Worm (Caenorhabditis elegans): ENCODE results near the gene F14H3.4.

ce11 chrV:16031571-16031970 is 23.3 kb downstream of the F14H3.4 start, which contains the start of gene T10C6.7:
- TF ChIP-seq egl-27 (tag; optimal IDR thresholded peaks at IDR 0.05) (no peak), ZK546.5 (tag; optimal IDR thresholded peaks at IDR 0.05) (no peak), nhr-28 (tag; optimal IDR thresholded peaks at IDR 0.05) (no peak), nhr-11 (tag; optimal IDR thresholded peaks at IDR 0.05) (no peak), nhr-237 (tag; optimal IDR thresholded peaks at IDR 0.05) (no peak)
